Fruit fly (Drosophila melanogaster) whole organism, prepupa: Measurements from ENCODE around the gene IA-2.
A peak's percentile ranks its signal among the peaks of the same experiment; 100 is the strongest.

Experiments
- Blimp-1 ChIP-seq: fragments of 200-800 bp; sonication (Bioruptor generic); optimal IDR thresholded peaks from 3 replicates; lab custom pipeline; 2017; ENCODE audit warnings: missing biosample characterization, missing genetic modification characterization, mild to moderate bottlenecking, moderate library complexity, missing genetic modification reagents
- CG10669 ChIP-seq: fragments of 200-800 bp; sonication (Bioruptor generic); optimal IDR thresholded peaks from 3 replicates; lab custom pipeline; 2018; ENCODE audit warnings: missing biosample characterization, mild to moderate bottlenecking, missing genetic modification characterization, moderate library complexity
- CG11294 ChIP-seq: fragments of 200-800 bp; sonication (Bioruptor generic); IDR thresholded peaks from 2 replicates; pipeline ENCODE4 v1.3.6; 2022; ENCODE audit warnings: missing biosample characterization, missing genetic modification characterization
- CG11762 ChIP-seq: fragments of 200-800 bp; sonication (Bioruptor generic); optimal IDR thresholded peaks from 3 replicates; lab custom pipeline; 2016; ENCODE audit warnings: missing biosample characterization, missing genetic modification characterization; ENCODE audit not compliant: insufficient read depth
- CG15336 ChIP-seq: fragments of 200-800 bp; sonication (Bioruptor generic); IDR thresholded peaks from 2 replicates; pipeline ENCODE4 v1.3.6; 2022; ENCODE audit warnings: missing biosample characterization, missing genetic modification characterization
- CG3032 ChIP-seq: fragments of 200-800 bp; optimal IDR thresholded peaks from 2 replicates; lab custom pipeline; 2019; ENCODE audit warnings: missing biosample characterization, mild to moderate bottlenecking, missing genetic modification characterization, moderate library complexity
- CG32006 ChIP-seq: fragments of 200-800 bp; sonication (Bioruptor generic); optimal IDR thresholded peaks from 3 replicates; lab custom pipeline; 2017; ENCODE audit warnings: missing biosample characterization, mild to moderate bottlenecking, missing genetic modification characterization
- CG34406 ChIP-seq: fragments of 200-800 bp; sonication (Bioruptor generic); optimal IDR thresholded peaks from 3 replicates; lab custom pipeline; 2016; ENCODE audit warnings: missing biosample characterization, missing genetic modification characterization
- CG6163 ChIP-seq: fragments of 200-800 bp; sonication (Bioruptor generic); IDR thresholded peaks from 3 replicates; pipeline ENCODE4 v1.3.6; 2022; ENCODE audit warnings: missing biosample characterization, missing genetic modification characterization
- CG6792 ChIP-seq: fragments of 200-800 bp; sonication (Bioruptor generic); optimal IDR thresholded peaks from 3 replicates; lab custom pipeline; 2016; ENCODE audit warnings: missing biosample characterization, missing genetic modification characterization
- CG6854 ChIP-seq: fragments of 200-800 bp; sonication (Bioruptor generic); optimal IDR thresholded peaks from 2 replicates; lab custom pipeline; 2017; ENCODE audit warnings: missing biosample characterization, mild to moderate bottlenecking, missing genetic modification characterization
- CG7368 ChIP-seq: fragments of 200-800 bp; sonication (Bioruptor generic); optimal IDR thresholded peaks from 3 replicates; lab custom pipeline; 2016; ENCODE audit warnings: missing biosample characterization, missing genetic modification characterization
- CG8119 ChIP-seq: fragments of 200-800 bp; sonication (Bioruptor generic); IDR thresholded peaks from 3 replicates; pipeline ENCODE4 v1.3.6; 2022; ENCODE audit warnings: missing biosample characterization, missing genetic modification characterization
- CG8319 ChIP-seq: fragments of 200-800 bp; sonication (Bioruptor generic); optimal IDR thresholded peaks from 3 replicates; lab custom pipeline; 2016; ENCODE audit warnings: missing biosample characterization, missing genetic modification characterization
- CG8632 ChIP-seq: fragments of 200-800 bp; sonication (Bioruptor generic); optimal IDR thresholded peaks from 3 replicates; lab custom pipeline; 2016; ENCODE audit warnings: missing biosample characterization, missing genetic modification characterization
- Eip75B ChIP-seq: fragments of 200-800 bp; sonication (Bioruptor generic); optimal IDR thresholded peaks from 3 replicates; lab custom pipeline; 2016; ENCODE audit warnings: missing biosample characterization, missing genetic modification characterization
- Eip78C ChIP-seq: fragments of 200-800 bp; sonication (Bioruptor generic); peaks from one replicate; lab custom pipeline; 2016; ENCODE audit warnings: missing biosample characterization, missing genetic modification characterization
- Eip93F ChIP-seq: fragments of 200-800 bp; sonication (Bioruptor generic); optimal IDR thresholded peaks from 2 replicates; lab custom pipeline; 2016; ENCODE audit warnings: missing biosample characterization, mild to moderate bottlenecking, missing genetic modification characterization
- Ets21C ChIP-seq: fragments of 200-800 bp; sonication (Bioruptor generic); optimal IDR thresholded peaks from 3 replicates; lab custom pipeline; 2016; ENCODE audit warnings: missing biosample characterization, missing genetic modification characterization
- Ets96B ChIP-seq: fragments of 200-800 bp; optimal IDR thresholded peaks from 2 replicates; lab custom pipeline; 2019; ENCODE audit warnings: missing biosample characterization, mild to moderate bottlenecking, missing genetic modification characterization, moderate library complexity
- Hr38 ChIP-seq: sonication (Bioruptor generic); optimal IDR thresholded peaks from 2 replicates; lab custom pipeline; 2016; ENCODE audit warnings: missing biosample characterization, missing genetic modification characterization
- Hr39 ChIP-seq: fragments of 200-800 bp; sonication (Bioruptor generic); optimal IDR thresholded peaks from 2 replicates; lab custom pipeline; 2016; ENCODE audit warnings: missing biosample characterization, missing genetic modification characterization
- Hr4 ChIP-seq: fragments of 200-800 bp; sonication (Bioruptor generic); optimal IDR thresholded peaks from 3 replicates; lab custom pipeline; 2016; ENCODE audit warnings: missing biosample characterization, missing genetic modification characterization
- Lpt ChIP-seq: fragments of 200-800 bp; sonication (Bioruptor generic); optimal IDR thresholded peaks from 3 replicates; lab custom pipeline; 2016; ENCODE audit warnings: missing biosample characterization, missing genetic modification characterization
- Met ChIP-seq: fragments of 200-800 bp; sonication (Bioruptor generic); optimal IDR thresholded peaks from 3 replicates; lab custom pipeline; 2016; ENCODE audit warnings: missing biosample characterization, missing genetic modification characterization
- OdsH ChIP-seq: fragments of 200-800 bp; sonication (Bioruptor generic); optimal IDR thresholded peaks from 3 replicates; lab custom pipeline; 2016; ENCODE audit warnings: missing biosample characterization, missing genetic modification characterization
- Smox ChIP-seq: fragments of 200-800 bp; sonication (Bioruptor generic); optimal IDR thresholded peaks from 3 replicates; lab custom pipeline; 2016; ENCODE audit warnings: missing biosample characterization, missing genetic modification characterization
- Sox102F ChIP-seq: fragments of 200-800 bp; sonication (Bioruptor generic); optimal IDR thresholded peaks from 2 replicates; lab custom pipeline; 2016; ENCODE audit warnings: missing biosample characterization, mild to moderate bottlenecking, missing genetic modification characterization
- Sox14 ChIP-seq: fragments of 200-800 bp; sonication (Bioruptor generic); optimal IDR thresholded peaks from 3 replicates; lab custom pipeline; 2016; ENCODE audit warnings: missing biosample characterization, missing genetic modification characterization
- Sox15 ChIP-seq: fragments of 200-800 bp; sonication (Bioruptor generic); optimal IDR thresholded peaks from 3 replicates; lab custom pipeline; 2016; ENCODE audit warnings: missing biosample characterization, missing genetic modification characterization
- achi ChIP-seq: fragments of 200-800 bp; sonication (Bioruptor generic); optimal IDR thresholded peaks from 3 replicates; lab custom pipeline; 2016; ENCODE audit warnings: missing biosample characterization, missing genetic modification characterization
- acj6 ChIP-seq: fragments of 200-800 bp; sonication (Bioruptor generic); optimal IDR thresholded peaks from 3 replicates; lab custom pipeline; 2016; ENCODE audit warnings: missing biosample characterization, missing genetic modification characterization
- dac ChIP-seq: fragments of 200-800 bp; sonication (Bioruptor generic); optimal IDR thresholded peaks from 2 replicates; lab custom pipeline; 2017; ENCODE audit warnings: missing biosample characterization, mild to moderate bottlenecking, missing genetic modification characterization
- dsx ChIP-seq: fragments of 200-800 bp; optimal IDR thresholded peaks from 3 replicates; lab custom pipeline; 2019; ENCODE audit warnings: missing biosample characterization, mild to moderate bottlenecking, missing genetic modification characterization, moderate library complexity; ENCODE audit not compliant: poor library complexity, severe bottlenecking
- eg ChIP-seq: fragments of 200-800 bp; sonication (Bioruptor generic); IDR thresholded peaks from 3 replicates; pipeline ENCODE4 v1.3.6; 2022; ENCODE audit warnings: missing biosample characterization, missing genetic modification characterization
- esn ChIP-seq: fragments of 200-800 bp; sonication (Bioruptor generic); optimal IDR thresholded peaks from 2 replicates; lab custom pipeline; 2016; ENCODE audit warnings: missing biosample characterization, mild to moderate bottlenecking, missing genetic modification characterization, moderate library complexity
- fd59A ChIP-seq: fragments of 200-800 bp; sonication (Bioruptor generic); optimal IDR thresholded peaks from 2 replicates; lab custom pipeline; 2017; ENCODE audit warnings: missing biosample characterization, mild to moderate bottlenecking, missing genetic modification characterization, missing genetic modification reagents
- fd85E ChIP-seq: fragments of 200-800 bp; sonication (Bioruptor generic); optimal IDR thresholded peaks from 3 replicates; lab custom pipeline; 2016; ENCODE audit warnings: missing biosample characterization, missing genetic modification characterization
- lz ChIP-seq: fragments of 200-800 bp; sonication (Bioruptor generic); optimal IDR thresholded peaks from 3 replicates; lab custom pipeline; 2016; ENCODE audit warnings: missing biosample characterization, missing genetic modification characterization
- net ChIP-seq: fragments of 200-800 bp; sonication (Bioruptor generic); optimal IDR thresholded peaks from 3 replicates; lab custom pipeline; 2016; ENCODE audit warnings: missing biosample characterization, missing genetic modification characterization
- pdm3 ChIP-seq: fragments of 200-800 bp; sonication (Bioruptor generic); optimal IDR thresholded peaks from 3 replicates; lab custom pipeline; 2016; ENCODE audit warnings: missing biosample characterization, missing genetic modification characterization
- salr ChIP-seq, 2 experiments: fragments of 200-800 bp; sonication (Bioruptor generic); optimal IDR thresholded peaks; 3 replicates each; lab custom pipeline; 2016 to 2018; ENCODE audit warnings: missing biosample characterization in 2 of 2, missing genetic modification characterization in 2 of 2, mild to moderate bottlenecking in 1 of 2
- spab ChIP-seq: fragments of 200-800 bp; sonication (Bioruptor generic); optimal IDR thresholded peaks from 2 replicates; lab custom pipeline; 2017; ENCODE audit warnings: missing biosample characterization, mild to moderate bottlenecking, missing genetic modification characterization, missing genetic modification reagents
- ss ChIP-seq, 2 experiments: fragments of 200-800 bp; sonication (Bioruptor generic); optimal IDR thresholded peaks; 2 replicates in 1 of 2; 3 replicates in 1 of 2; lab custom pipeline; 2017 to 2018; ENCODE audit warnings: mild to moderate bottlenecking in 2 of 2, missing biosample characterization in 2 of 2, missing genetic modification characterization in 2 of 2, moderate library complexity in 1 of 2
- svp ChIP-seq: fragments of 200-800 bp; sonication (Bioruptor generic); peaks from one replicate; lab custom pipeline; 2016; ENCODE audit warnings: missing biosample characterization, missing genetic modification characterization
- topi ChIP-seq: fragments of 200-800 bp; sonication (Bioruptor generic); optimal IDR thresholded peaks from 3 replicates; lab custom pipeline; 2016; ENCODE audit warnings: missing biosample characterization, missing genetic modification characterization
- vri ChIP-seq: fragments of 200-800 bp; sonication (Bioruptor generic); optimal IDR thresholded peaks from 3 replicates; lab custom pipeline; 2016; ENCODE audit warnings: missing biosample characterization, mild to moderate bottlenecking, missing genetic modification characterization

Gene IA-2

DNA sequence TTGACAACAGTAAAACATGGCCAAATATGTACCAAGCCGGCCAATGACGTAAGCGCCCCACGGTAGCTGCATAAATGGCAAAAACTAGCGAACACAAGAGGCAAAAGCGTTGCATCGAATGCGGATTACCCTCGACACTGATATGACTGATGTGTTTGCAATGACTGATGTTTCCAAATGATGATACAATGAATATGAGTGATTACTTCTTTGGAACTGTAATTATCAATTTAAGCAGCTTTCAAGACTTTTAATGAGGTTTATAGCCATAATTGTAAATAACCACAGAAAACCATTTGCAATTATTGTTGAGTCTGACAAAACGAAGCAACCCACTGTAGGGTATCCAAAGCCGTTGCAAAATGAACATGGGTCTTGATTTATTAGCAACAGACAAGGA lies 25.7 kb upstream of the IA-2 start (continued):
- TF ChIP-seq Lpt (GFP tag; lab: Kevin White, UChicago) (no peak), Smox (GFP tag; lab: Kevin White, UChicago) (no peak), eg (GFP tag; lab: Robert Waterston, UW) (peak; percentile 52; the same call in 2 of the 3 replicates), CG11294 (GFP tag; lab: Robert Waterston, UW) (no peak), Hr38 (GFP tag; lab: Kevin White, UChicago) (no peak), Eip75B (GFP tag; lab: Kevin White, UChicago) (no peak), fd59A (GFP tag; lab: Kevin White, UChicago) (no peak), OdsH (GFP tag; lab: Kevin White, UChicago) (peak; percentile 29), lz (GFP tag; lab: Kevin White, UChicago) (peak; percentile 12), Sox15 (GFP tag; lab: Kevin White, UChicago) (no peak), Sox14 (GFP tag; lab: Kevin White, UChicago) (no peak), topi (GFP tag; lab: Kevin White, UChicago) (no peak), Blimp-1 (GFP tag; lab: Kevin White, UChicago) (no peak), Met (no peak), spab (GFP tag; lab: Kevin White, UChicago) (no peak), CG11762 (GFP tag; lab: Kevin White, UChicago) (no peak), CG6854 (GFP tag; lab: Kevin White, UChicago) (no peak), Hr4 (GFP tag; lab: Kevin White, UChicago) (peak; percentile 73), dsx (GFP tag; lab: Kevin White, UChicago) (no peak), achi (GFP tag; lab: Kevin White, UChicago) (peak; percentile 29), vri (no peak), CG8319 (GFP tag; lab: Kevin White, UChicago) (no peak), CG34406 (no peak), CG6792 (GFP tag; lab: Kevin White, UChicago) (no peak), CG10669 (GFP tag; lab: Kevin White, UChicago) (peak; percentile 1), Hr39 (GFP tag; lab: Kevin White, UChicago) (peak; percentile 2), fd85E (GFP tag; lab: Kevin White, UChicago) (no peak), salr (GFP tag; optimal IDR thresholded peaks at IDR 0.05; lab: Kevin White, UChicago) (no peak), CG6163 (GFP tag; lab: Robert Waterston, UW) (no peak), dac (GFP tag; lab: Kevin White, UChicago) (peak; percentile 22)

DNA sequence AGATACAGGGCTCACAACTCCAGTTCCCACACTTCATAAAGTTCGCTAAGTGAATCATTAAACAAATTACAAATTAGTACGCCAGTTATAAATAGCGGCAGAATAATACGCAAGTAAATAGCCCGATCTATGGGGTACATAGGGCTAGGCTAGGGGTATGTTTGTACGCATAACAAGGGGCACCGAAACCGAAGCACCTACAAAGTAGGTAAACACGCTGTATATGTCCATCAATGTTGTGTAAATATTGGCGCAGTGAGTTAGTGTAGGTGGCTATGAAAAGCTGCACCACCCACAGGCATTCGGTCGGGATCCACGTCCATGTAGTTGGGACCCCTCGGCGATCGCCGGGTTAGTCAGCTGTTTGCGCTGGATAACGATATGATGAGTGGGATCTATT lies 24.3 kb upstream of the IA-2 start:
- TF ChIP-seq CG8119, result peak; percentile 70; the same call in 2 of the 3 replicates
- TF ChIP-seq Hr4 (GFP tag; lab: Kevin White, UChicago), result peak; percentile 35
- TF ChIP-seq CG6854 (GFP tag; lab: Kevin White, UChicago), result no peak
- peak; percentile 43 for TF ChIP-seq Ets96B (tag; lab: Kevin White, UChicago)
- no peak for TF ChIP-seq svp (GFP tag; lab: Kevin White, UChicago)
- TF ChIP-seq ss (GFP tag; optimal IDR thresholded peaks at IDR 0.05; lab: Kevin White, UChicago), result peak; percentile 26 to 61
- TF ChIP-seq Sox102F (GFP tag; lab: Kevin White, UChicago), result no peak
- TF ChIP-seq CG11294 (GFP tag; lab: Robert Waterston, UW), result peak; percentile 34; the same call in 1 of the 2 replicates
- TF ChIP-seq eg (GFP tag; lab: Robert Waterston, UW), result peak; percentile 78
- peak; percentile 74 for TF ChIP-seq pdm3 (GFP tag; lab: Kevin White, UChicago)
- peak; percentile 56 for TF ChIP-seq CG8632
- TF ChIP-seq Eip93F (GFP tag; lab: Kevin White, UChicago), result no peak
- peak; percentile 58 for TF ChIP-seq CG3032 (tag; lab: Kevin White, UChicago)
- TF ChIP-seq dsx (GFP tag; lab: Kevin White, UChicago), result peak; percentile 37
- TF ChIP-seq CG11762 (GFP tag; lab: Kevin White, UChicago), result peak; percentile 61
- TF ChIP-seq CG32006 (GFP tag; lab: Kevin White, UChicago), result peak; percentile 68
- no peak for TF ChIP-seq Hr39 (GFP tag; lab: Kevin White, UChicago)
- peak; percentile 70 for TF ChIP-seq CG7368 (GFP tag; lab: Kevin White, UChicago)
- peak; percentile 89 for TF ChIP-seq Hr38 (GFP tag; lab: Kevin White, UChicago)
- TF ChIP-seq spab (GFP tag; lab: Kevin White, UChicago), result peak; percentile 77
- peak; percentile 89 for TF ChIP-seq Eip78C (GFP tag; lab: Kevin White, UChicago)
- no peak for TF ChIP-seq Ets21C (GFP tag; lab: Kevin White, UChicago)
- no peak for TF ChIP-seq esn
- no peak for TF ChIP-seq Smox (GFP tag; lab: Kevin White, UChicago)
- TF ChIP-seq acj6, result peak; percentile 69
- peak; percentile 36; the same call in 1 of the 2 replicates for TF ChIP-seq CG15336
- TF ChIP-seq CG6163 (GFP tag; lab: Robert Waterston, UW), result peak; percentile 81
- peak; percentile 73 for TF ChIP-seq achi (GFP tag; lab: Kevin White, UChicago)
- peak; percentile 51 for TF ChIP-seq CG6792 (GFP tag; lab: Kevin White, UChicago)
- peak; percentile 80 for TF ChIP-seq net (GFP tag; lab: Kevin White, UChicago)
- TF ChIP-seq salr (GFP tag; optimal IDR thresholded peaks at IDR 0.05; lab: Kevin White, UChicago), result peak; percentile 66 to 67
- peak; percentile 15 for TF ChIP-seq dac (GFP tag; lab: Kevin White, UChicago)
- no peak for TF ChIP-seq lz (GFP tag; lab: Kevin White, UChicago)
